Worm (Caenorhabditis elegans) whole organism, L3 larva: ENCODE results near the gene dhs-31.
A peak's percentile ranks its signal among the peaks of the same experiment; 100 is the strongest.

ENCODE experiments used
- ZK546.5 ChIP-seq: sonication (generic microtip); optimal IDR thresholded peaks from 2 replicates; lab custom pipeline; 2017; ENCODE audit warnings: missing biosample characterization, missing genetic modification characterization
- aly-2 ChIP-seq: fragments of 150-350 bp; optimal IDR thresholded peaks from 2 replicates; lab custom pipeline; 2014; ENCODE audit warnings: missing biosample characterization, missing genetic modification characterization
- ama-1 ChIP-seq: fragments of 150-350 bp; optimal IDR thresholded peaks from 2 replicates; lab custom pipeline; 2018
- ceh-16 ChIP-seq: sonication (generic microtip); optimal IDR thresholded peaks from 2 replicates; lab custom pipeline; 2017; ENCODE audit warnings: missing biosample characterization, missing genetic modification characterization
- ceh-28 ChIP-seq: fragments of 150-350 bp; optimal IDR thresholded peaks from 2 replicates; lab custom pipeline; 2014; ENCODE audit warnings: missing biosample characterization, missing genetic modification reagents, missing genetic modification characterization
- ceh-82 ChIP-seq: fragments of 150-350 bp; optimal IDR thresholded peaks from 2 replicates; lab custom pipeline; 2014; ENCODE audit warnings: missing biosample characterization, missing genetic modification characterization
- ceh-9 ChIP-seq: sonication (generic microtip); optimal IDR thresholded peaks from 2 replicates; lab custom pipeline; 2018; ENCODE audit warnings: missing biosample characterization, missing genetic modification characterization
- daf-12 ChIP-seq: fragments of 150-350 bp; optimal IDR thresholded peaks from 2 replicates; lab custom pipeline; 2014; ENCODE audit warnings: missing biosample characterization, missing genetic modification reagents, missing genetic modification characterization
- egl-27 ChIP-seq: sonication (generic microtip); optimal IDR thresholded peaks from 4 replicates; lab custom pipeline; 2017; ENCODE audit warnings: missing biosample characterization, missing genetic modification reagents, missing genetic modification characterization
- elt-1 ChIP-seq: fragments of 150-350 bp; optimal IDR thresholded peaks from 2 replicates; lab custom pipeline; 2014; ENCODE audit warnings: missing biosample characterization, missing genetic modification characterization
- elt-2 ChIP-seq: sonication (generic microtip); optimal IDR thresholded peaks from 2 replicates; lab custom pipeline; 2016; ENCODE audit warnings: missing genetic modification reagents, mild to moderate bottlenecking, missing genetic modification characterization, missing compliant biosample characterization
- eor-1 ChIP-seq, 2 experiments: fragments of 150-350 bp; optimal IDR thresholded peaks; 2 replicates each; lab custom pipeline; 2014 to 2018; ENCODE audit warnings: missing biosample characterization in 2 of 2, missing genetic modification characterization in 2 of 2
- fkh-10 ChIP-seq: sonication (generic microtip); optimal IDR thresholded peaks from 2 replicates; lab custom pipeline; 2017; ENCODE audit warnings: missing biosample characterization, missing genetic modification reagents, missing genetic modification characterization
- fkh-2 ChIP-seq: fragments of 150-350 bp; optimal IDR thresholded peaks from 2 replicates; lab custom pipeline; 2014; ENCODE audit warnings: missing biosample characterization, missing genetic modification reagents, missing genetic modification characterization
- jun-1 ChIP-seq: fragments of 150-350 bp; optimal IDR thresholded peaks from 2 replicates; lab custom pipeline; 2014; ENCODE audit warnings: missing biosample characterization, missing genetic modification reagents, missing genetic modification characterization
- lin-15B ChIP-seq: fragments of 150-350 bp; optimal IDR thresholded peaks from 2 replicates; lab custom pipeline; 2014; ENCODE audit warnings: missing biosample characterization, missing genetic modification characterization
- lin-39 ChIP-seq: fragments of 150-350 bp; optimal IDR thresholded peaks from 2 replicates; lab custom pipeline; 2018; ENCODE audit warnings: missing biosample characterization, missing genetic modification reagents, missing genetic modification characterization
- mml-1 ChIP-seq: fragments of 150-350 bp; sonication (generic microtip); optimal IDR thresholded peaks from 3 replicates; lab custom pipeline; 2014; ENCODE audit warnings: missing biosample characterization, missing genetic modification characterization
- nfya-1 ChIP-seq: sonication (generic microtip); optimal IDR thresholded peaks from 2 replicates; lab custom pipeline; 2017; ENCODE audit warnings: missing genetic modification characterization, mild to moderate bottlenecking, missing compliant biosample characterization, antibody characterized with exemption, moderate library complexity; ENCODE audit not compliant: insufficient read depth
- nhr-12 ChIP-seq: fragments of 150-350 bp; optimal IDR thresholded peaks from 2 replicates; lab custom pipeline; 2014; ENCODE audit warnings: missing biosample characterization, missing genetic modification characterization
- nhr-23 ChIP-seq: fragments of 150-350 bp; optimal IDR thresholded peaks from 2 replicates; lab custom pipeline; 2014; ENCODE audit warnings: missing biosample characterization, missing genetic modification reagents, missing genetic modification characterization
- nhr-237 ChIP-seq: fragments of 150-350 bp; optimal IDR thresholded peaks from 2 replicates; lab custom pipeline; 2014; ENCODE audit warnings: missing biosample characterization, missing genetic modification characterization
- nhr-25 ChIP-seq: sonication (generic microtip); optimal IDR thresholded peaks from 2 replicates; lab custom pipeline; 2017; ENCODE audit warnings: missing biosample characterization, missing genetic modification characterization
- nhr-28 ChIP-seq: fragments of 150-350 bp; optimal IDR thresholded peaks from 2 replicates; lab custom pipeline; 2014; ENCODE audit warnings: missing biosample characterization, missing genetic modification characterization
- nhr-43 ChIP-seq: sonication (generic microtip); optimal IDR thresholded peaks from 2 replicates; lab custom pipeline; 2016; ENCODE audit warnings: mild to moderate bottlenecking, missing genetic modification characterization, missing compliant biosample characterization; ENCODE audit not compliant: poor library complexity, severe bottlenecking
- nhr-67 ChIP-seq: fragments of 150-350 bp; optimal IDR thresholded peaks from 2 replicates; lab custom pipeline; 2014; ENCODE audit warnings: missing biosample characterization, missing genetic modification characterization
- nhr-77 ChIP-seq: fragments of 150-350 bp; optimal IDR thresholded peaks from 2 replicates; lab custom pipeline; 2014; ENCODE audit warnings: missing biosample characterization, missing genetic modification characterization
- sea-2 ChIP-seq: fragments of 150-350 bp; sonication (generic microtip); optimal IDR thresholded peaks from 4 replicates; lab custom pipeline; 2014; ENCODE audit warnings: missing biosample characterization, missing genetic modification reagents, missing genetic modification characterization
- skn-1 ChIP-seq: fragments of 150-350 bp; optimal IDR thresholded peaks from 2 replicates; lab custom pipeline; 2014; ENCODE audit warnings: missing biosample characterization, missing genetic modification characterization
- snpc-4 ChIP-seq: fragments of 150-350 bp; optimal IDR thresholded peaks from 2 replicates; lab custom pipeline; 2014; ENCODE audit warnings: missing biosample characterization, missing genetic modification characterization
- tbx-2 ChIP-seq: sonication (generic microtip); optimal IDR thresholded peaks from 2 replicates; lab custom pipeline; 2016; ENCODE audit warnings: mild to moderate bottlenecking, missing genetic modification characterization, missing compliant biosample characterization
- unc-39 ChIP-seq: sonication (generic microtip); optimal IDR thresholded peaks from 4 replicates; lab custom pipeline; 2017; ENCODE audit warnings: missing biosample characterization, missing genetic modification characterization
- unc-62 ChIP-seq: fragments of 150-350 bp; sonication (generic microtip); optimal IDR thresholded peaks from 4 replicates; lab custom pipeline; 2014; ENCODE audit warnings: missing biosample characterization, missing genetic modification reagents, missing genetic modification characterization
- zag-1 ChIP-seq: fragments of 150-350 bp; optimal IDR thresholded peaks from 2 replicates; lab custom pipeline; 2014; ENCODE audit warnings: missing biosample characterization, missing genetic modification characterization
- ztf-11 ChIP-seq: fragments of 150-350 bp; optimal IDR thresholded peaks from 2 replicates; lab custom pipeline; 2014; ENCODE audit warnings: missing biosample characterization, missing genetic modification characterization
- ztf-4 ChIP-seq: fragments of 150-350 bp; optimal IDR thresholded peaks from 2 replicates; lab custom pipeline; 2014; ENCODE audit warnings: missing biosample characterization, missing genetic modification characterization

dhs-31 gene

DNA sequence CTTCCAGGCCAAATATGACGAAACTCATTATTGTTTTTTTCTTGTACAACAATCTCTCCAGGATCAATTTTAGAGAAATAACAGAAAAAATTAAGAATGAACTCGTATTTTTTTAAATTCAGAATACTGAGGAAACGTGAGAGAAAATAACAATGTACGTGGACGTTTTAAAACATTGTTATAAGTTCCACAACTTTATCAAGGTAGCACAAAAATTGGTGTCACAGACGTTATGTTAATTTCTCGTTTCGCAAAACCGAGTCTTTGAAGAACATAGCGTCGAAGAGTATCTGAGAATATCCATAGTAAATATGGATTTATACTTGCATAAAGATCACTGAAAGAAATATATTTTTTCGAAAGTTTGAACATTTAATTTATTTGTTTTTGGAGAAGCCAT is 10.4 kb upstream of the dhs-31 start, which contains the start of gene T04B2.8:
T04B2.8 (minus strand) TSS at position 101 of the 400 bp plus-strand sequence.
- no peak for TF ChIP-seq sea-2 (GFP tag; lab: Kevin White, UChicago)
- TF ChIP-seq nhr-23 (tag; lab: Kevin White, UChicago) = no peak
- no peak for TF ChIP-seq nhr-237 (tag; lab: Kevin White, UChicago)
- no peak for TF ChIP-seq zag-1 (tag; lab: Kevin White, UChicago)
- TF ChIP-seq aly-2 (tag; lab: Kevin White, UChicago) = no peak

ce11 chrIV:10048268-10048667 is 7.6 kb upstream of the dhs-31 start:
- TF ChIP-seq ceh-28 (tag; lab: Kevin White, UChicago) (no peak), snpc-4 (tag; lab: Kevin White, UChicago) (no peak), daf-12 (tag; lab: Kevin White, UChicago) (no peak), mml-1 (no peak), nhr-67 (tag; lab: Kevin White, UChicago) (no peak)

- TF ChIP-seq jun-1 (no peak), lin-39 (tag; lab: Kevin White, UChicago) (no peak), egl-27 (tag; lab: Kevin White, UChicago) (no peak), fkh-10 (GFP tag; lab: Kevin White, UChicago) (no peak), ceh-28 (tag; lab: Kevin White, UChicago) (no peak), nhr-25 (tag; lab: Kevin White, UChicago) (no peak)
These were observed 6.4 kb upstream of the dhs-31 start, which contains the start of gene T04B2.3 for ce11 chrIV:10047108-10047507. TSS of gene T04B2.3 (plus strand) at chrIV:10047408.

DNA sequence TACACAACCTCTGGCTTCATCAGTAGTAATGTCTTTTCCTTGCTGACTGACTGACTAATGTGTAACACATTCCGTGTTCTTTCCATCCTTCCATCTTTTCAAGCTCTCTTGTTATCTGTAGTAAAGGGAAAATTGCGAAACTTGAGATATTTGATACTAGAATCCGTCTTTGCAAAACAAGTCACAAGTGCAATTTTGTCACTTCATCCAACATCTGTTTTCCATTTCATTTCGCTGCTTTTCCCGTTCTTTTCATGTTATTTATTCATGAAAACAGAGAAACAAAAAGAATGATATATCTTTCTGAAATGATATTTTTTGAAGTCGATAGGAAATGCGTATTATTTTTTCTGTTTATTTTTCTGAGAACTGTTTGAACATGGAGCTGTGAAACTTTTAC is 5.3 kb upstream of the dhs-31 start:
- TF ChIP-seq nhr-67 (tag; lab: Kevin White, UChicago) (no peak), lin-39 (tag; lab: Kevin White, UChicago) (peak; percentile 1), nhr-43 (tag; lab: Kevin White, UChicago) (no peak), nhr-12 (tag; lab: Kevin White, UChicago) (no peak)

DNA sequence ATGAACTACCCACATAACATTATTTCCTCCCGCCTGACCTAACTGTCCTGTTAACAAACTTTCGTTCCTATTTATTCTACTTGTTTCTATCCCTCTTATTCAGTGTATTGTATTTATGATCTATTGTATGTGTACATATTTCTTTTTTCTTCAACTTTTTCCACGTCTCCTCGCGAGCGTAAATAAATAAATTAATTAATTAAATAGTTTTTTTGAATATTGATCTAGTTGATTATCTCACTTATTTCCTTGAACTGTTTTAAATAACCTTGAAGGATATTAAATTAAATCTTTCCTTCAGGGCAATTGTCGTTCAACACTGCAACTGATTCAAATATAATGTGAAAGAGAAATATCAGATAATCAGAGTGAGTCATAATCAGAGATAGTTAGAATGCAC is 2.2 kb upstream of the dhs-31 start, which contains the start of gene frk-1:
frk-1 (plus strand) TSS at position 301 of the 400 bp plus-strand sequence.
- TF ChIP-seq ama-1 (lab: Kevin White, UChicago) (no peak), fkh-10 (GFP tag; lab: Kevin White, UChicago) (no peak), lin-39 (tag; lab: Kevin White, UChicago) (no peak), ceh-16 (tag; lab: Kevin White, UChicago) (no peak), elt-2 (tag; lab: Kevin White, UChicago) (no peak), nhr-237 (tag; lab: Kevin White, UChicago) (no peak), skn-1 (tag; lab: Kevin White, UChicago) (no peak), fkh-2 (tag; lab: Kevin White, UChicago) (no peak), ZK546.5 (no peak), eor-1 (tag; optimal IDR thresholded peaks at IDR 0.05; lab: Kevin White, UChicago) (no peak), nfya-1 (tag; lab: Kevin White, UChicago) (no peak), nhr-67 (tag; lab: Kevin White, UChicago) (no peak), lin-15B (no peak), nhr-77 (no peak), ztf-11 (tag; lab: Kevin White, UChicago) (no peak), nhr-28 (tag; lab: Kevin White, UChicago) (no peak)
- TF ChIP-seq, all 47 proteins: peak for 0

DNA sequence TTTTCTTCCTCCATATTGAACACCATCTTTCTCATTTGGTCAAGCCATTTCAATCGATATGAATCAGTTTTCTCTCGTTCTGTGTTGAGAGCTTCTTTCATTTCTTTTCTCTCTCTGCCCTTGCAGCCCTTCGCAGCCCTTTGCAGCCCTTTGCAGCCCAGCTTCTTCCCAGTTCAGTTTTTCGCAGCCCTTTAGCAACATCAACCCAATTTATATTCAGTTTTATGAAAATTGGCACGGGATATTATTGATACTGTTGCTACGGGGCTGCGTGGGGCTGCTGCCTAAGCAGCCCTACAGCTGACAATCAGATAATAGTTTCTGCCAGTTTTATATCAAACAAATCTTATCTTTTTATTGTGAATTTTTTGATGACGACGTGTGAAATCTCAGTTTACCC is 3.7 kb downstream of the dhs-31 start, which contains the start of gene F44D12.10:
F44D12.10 (minus strand) TSS at position 101 of the 400 bp plus-strand sequence.
- TF ChIP-seq elt-1 (no peak), ZK546.5 (no peak), unc-39 (tag; lab: Kevin White, UChicago) (no peak), snpc-4 (tag; lab: Kevin White, UChicago) (no peak), nhr-25 (tag; lab: Kevin White, UChicago) (no peak), lin-39 (tag; lab: Kevin White, UChicago) (no peak), elt-2 (tag; lab: Kevin White, UChicago) (no peak), skn-1 (tag; lab: Kevin White, UChicago) (no peak), ceh-9 (tag; lab: Kevin White, UChicago) (no peak), fkh-10 (GFP tag; lab: Kevin White, UChicago) (no peak), tbx-2 (tag; lab: Kevin White, UChicago) (no peak), ztf-4 (no peak), aly-2 (tag; lab: Kevin White, UChicago) (no peak), sea-2 (GFP tag; lab: Kevin White, UChicago) (no peak), ceh-82 (tag; lab: Kevin White, UChicago) (no peak), unc-62 (GFP tag; lab: Kevin White, UChicago) (no peak)
- TF ChIP-seq, all 47 proteins: peak for 0
